Worm (Caenorhabditis elegans): ENCODE results near the gene F38B6.2.
A peak's percentile ranks its signal among the peaks of the same experiment; 100 is the strongest.

Gene F38B6.2

DNA sequence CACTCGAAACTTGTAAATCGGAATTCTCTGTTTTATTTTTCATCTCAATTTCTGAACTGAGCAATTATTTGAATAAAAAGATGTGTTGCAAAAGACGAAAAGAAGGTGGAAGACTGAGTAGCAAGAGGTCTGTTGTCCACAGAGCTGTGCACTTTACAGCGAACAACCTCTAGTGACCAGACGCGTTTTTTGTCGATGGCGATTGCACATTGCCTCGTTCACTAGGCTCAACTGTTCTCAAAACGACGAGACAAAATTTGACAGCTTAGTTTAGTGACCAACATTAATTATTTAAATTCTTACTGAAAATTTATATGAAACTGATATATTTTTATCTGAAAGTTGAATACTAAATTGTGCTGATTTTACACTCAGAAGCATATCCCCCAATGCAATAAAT is 34.9 kb downstream of the F38B6.2 start, which contains the start of gene R03E9.2:
TSS of gene R03E9.2 (minus strand) at position 101 of the 400 bp plus-strand sequence.
- no peak for TF ChIP-seq pqm-1 (tag; optimal IDR thresholded peaks at IDR 0.05)
- no peak for TF ChIP-seq unc-62 (GFP tag; optimal IDR thresholded peaks at IDR 0.05)
- no peak for TF ChIP-seq lsy-12 (tag; optimal IDR thresholded peaks at IDR 0.05)
- TF ChIP-seq fos-1 (tag; optimal IDR thresholded peaks at IDR 0.05) = no peak
- TF ChIP-seq ceh-28 (tag; optimal IDR thresholded peaks at IDR 0.05) = no peak
- no peak for TF ChIP-seq nfya-1 (tag; optimal IDR thresholded peaks at IDR 0.05; ENCODE audit: insufficient read depth)
- TF ChIP-seq mml-1 (tag; optimal IDR thresholded peaks at IDR 0.05) = no peak
- TF ChIP-seq mdl-1 (tag; optimal IDR thresholded peaks at IDR 0.05) = no peak
- TF ChIP-seq fkh-2 (tag; optimal IDR thresholded peaks at IDR 0.05) = no peak
- no peak for TF ChIP-seq ama-1 (optimal IDR thresholded peaks at IDR 0.05)
- TF ChIP-seq nhr-237 (tag; optimal IDR thresholded peaks at IDR 0.05) = no peak
- TF ChIP-seq jun-1 (tag; optimal IDR thresholded peaks at IDR 0.05) = no peak
- no peak for TF ChIP-seq pha-4 (tag; optimal IDR thresholded peaks at IDR 0.05)
- no peak for TF ChIP-seq skn-1 (tag; optimal IDR thresholded peaks at IDR 0.05)
- TF ChIP-seq daf-12 (tag; optimal IDR thresholded peaks at IDR 0.05) = no peak
- TF ChIP-seq aly-2 (tag; optimal IDR thresholded peaks at IDR 0.05) = no peak
- no peak for TF ChIP-seq nhr-76 (tag; optimal IDR thresholded peaks at IDR 0.05)
- TF ChIP-seq elt-2 (tag; optimal IDR thresholded peaks at IDR 0.05) = no peak
- no peak for TF ChIP-seq ceh-82 (tag; optimal IDR thresholded peaks at IDR 0.05)

DNA sequence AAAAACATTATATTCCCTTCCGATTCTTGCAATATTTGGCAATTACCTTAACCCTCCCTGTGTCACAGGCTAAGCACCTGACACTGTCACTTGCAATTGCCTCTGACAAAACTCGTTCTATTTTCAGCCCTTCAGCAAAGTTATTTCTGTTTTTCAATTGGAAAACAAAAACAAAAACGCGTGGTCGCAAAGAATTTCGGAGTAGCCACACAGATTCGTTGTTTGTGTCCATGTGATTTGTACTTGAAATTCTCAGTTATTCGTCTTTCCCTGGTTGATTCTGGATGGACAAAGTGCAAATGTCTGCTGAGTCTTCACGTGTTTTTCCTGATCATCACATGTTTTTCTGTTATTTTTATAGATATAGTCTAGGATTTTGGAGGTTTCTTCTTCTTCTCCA is 37.2 kb downstream of the F38B6.2 start:
- no peak for TF ChIP-seq unc-62 (GFP tag; optimal IDR thresholded peaks at IDR 0.05)
- TF ChIP-seq skn-1 (tag; optimal IDR thresholded peaks at IDR 0.05) = no peak
- TF ChIP-seq unc-39 (tag; optimal IDR thresholded peaks at IDR 0.05) = no peak
- no peak for TF ChIP-seq sea-2 (GFP tag; optimal IDR thresholded peaks at IDR 0.05)
- TF ChIP-seq nhr-76 (tag; optimal IDR thresholded peaks at IDR 0.05) = no peak
- TF ChIP-seq hmg-11 (tag; optimal IDR thresholded peaks at IDR 0.05) = no peak
- peak; percentile 3 for TF ChIP-seq pha-4 (tag; optimal IDR thresholded peaks at IDR 0.05)
- TF ChIP-seq ceh-82 (tag; optimal IDR thresholded peaks at IDR 0.05) = no peak
- TF ChIP-seq ztf-11 (tag; optimal IDR thresholded peaks at IDR 0.05) = no peak
- no peak for TF ChIP-seq jun-1 (tag; optimal IDR thresholded peaks at IDR 0.05)
- TF ChIP-seq ama-1 (optimal IDR thresholded peaks at IDR 0.05) = no peak
- TF ChIP-seq pqm-1 (tag; optimal IDR thresholded peaks at IDR 0.05) = no peak
- TF ChIP-seq nhr-43 (tag; optimal IDR thresholded peaks at IDR 0.05; ENCODE audit: poor library complexity, severe bottlenecking) = peak; percentile 76
- peak; percentile 48 for TF ChIP-seq mdl-1 (tag; optimal IDR thresholded peaks at IDR 0.05)
- peak; percentile 54 for TF ChIP-seq nhr-25 (tag; optimal IDR thresholded peaks at IDR 0.05)
- peak; percentile 37 for TF ChIP-seq lsy-12 (tag; optimal IDR thresholded peaks at IDR 0.05)
- no peak for TF ChIP-seq elt-3 (tag; optimal IDR thresholded peaks at IDR 0.05)
- peak; percentile 20 for TF ChIP-seq lin-39 (tag; optimal IDR thresholded peaks at IDR 0.05)
- TF ChIP-seq nfya-1 (tag; optimal IDR thresholded peaks at IDR 0.05; ENCODE audit: insufficient read depth) = peak; percentile 51
- no peak for TF ChIP-seq nhr-11 (tag; optimal IDR thresholded peaks at IDR 0.05)
- TF ChIP-seq nhr-23 (tag; optimal IDR thresholded peaks at IDR 0.05) = peak; percentile 22
- no peak for TF ChIP-seq elt-1 (tag; optimal IDR thresholded peaks at IDR 0.05)
- TF ChIP-seq ceh-16 (tag; optimal IDR thresholded peaks at IDR 0.05) = no peak
- TF ChIP-seq ceh-9 (tag; optimal IDR thresholded peaks at IDR 0.05) = no peak

DNA sequence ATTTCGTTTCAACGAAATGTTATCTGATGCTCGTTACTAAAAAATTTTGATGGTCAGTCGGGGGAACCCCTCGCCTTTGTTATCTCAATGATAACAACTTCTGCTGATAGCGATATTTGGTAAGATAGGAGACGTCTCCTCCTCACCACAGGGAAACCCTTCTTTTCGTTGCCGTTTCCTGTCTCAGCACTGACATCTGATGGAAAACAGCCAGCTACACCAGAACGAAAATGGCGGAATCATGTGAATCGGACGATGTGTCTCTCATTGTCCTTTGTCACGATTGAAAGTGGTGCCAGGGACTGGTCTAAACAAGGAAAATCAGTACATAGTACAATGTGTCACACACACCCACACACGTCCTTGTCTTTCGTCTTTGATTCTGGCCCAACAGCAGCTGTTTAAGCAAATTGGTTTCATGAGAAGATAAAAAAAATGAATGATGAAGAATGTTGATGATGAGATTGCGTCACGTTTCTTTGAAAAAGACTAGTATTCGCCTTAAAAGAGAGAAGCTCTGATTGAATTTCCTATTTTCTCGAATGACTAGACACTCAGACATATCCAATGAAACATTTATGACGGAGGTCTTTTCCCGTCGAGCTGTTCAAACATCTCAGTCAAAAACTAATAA is 38.1 kb downstream of the F38B6.2 start:
- TF ChIP-seq R02D3.7 (tag; optimal IDR thresholded peaks at IDR 0.05) = no peak
- TF ChIP-seq ztf-11 (tag; optimal IDR thresholded peaks at IDR 0.05) = no peak
- TF ChIP-seq elt-2 (tag; optimal IDR thresholded peaks at IDR 0.05) = peak; percentile 94
- no peak for TF ChIP-seq aly-2 (tag; optimal IDR thresholded peaks at IDR 0.05)
- no peak for TF ChIP-seq unc-39 (tag; optimal IDR thresholded peaks at IDR 0.05)
- TF ChIP-seq sea-2 (GFP tag; optimal IDR thresholded peaks at IDR 0.05) = no peak
- TF ChIP-seq pha-4 (tag; optimal IDR thresholded peaks at IDR 0.05) = peak; percentile 28
- TF ChIP-seq pqm-1 (tag; optimal IDR thresholded peaks at IDR 0.05) = peak; percentile 46
- no peak for TF ChIP-seq ceh-28 (tag; optimal IDR thresholded peaks at IDR 0.05)
- TF ChIP-seq hmg-11 (tag; optimal IDR thresholded peaks at IDR 0.05) = no peak
- TF ChIP-seq nhr-67 (tag; optimal IDR thresholded peaks at IDR 0.05) = no peak
- peak; percentile 28 for TF ChIP-seq nfya-1 (tag; optimal IDR thresholded peaks at IDR 0.05; ENCODE audit: insufficient read depth)
- no peak for TF ChIP-seq ceh-9 (tag; optimal IDR thresholded peaks at IDR 0.05)
- TF ChIP-seq ZK546.5 (tag; optimal IDR thresholded peaks at IDR 0.05) = no peak
- no peak for TF ChIP-seq nhr-77 (tag; optimal IDR thresholded peaks at IDR 0.05)
- peak; percentile 63 for TF ChIP-seq egl-27 (tag; optimal IDR thresholded peaks at IDR 0.05)
- TF ChIP-seq mml-1 (tag; optimal IDR thresholded peaks at IDR 0.05) = peak; percentile 50
- TF ChIP-seq daf-12 (tag; optimal IDR thresholded peaks at IDR 0.05) = no peak
- no peak for TF ChIP-seq eor-1 (tag; optimal IDR thresholded peaks at IDR 0.05)
- no peak for TF ChIP-seq zag-1 (tag; optimal IDR thresholded peaks at IDR 0.05)
- TF ChIP-seq nhr-23 (tag; optimal IDR thresholded peaks at IDR 0.05) = peak; percentile 74
- no peak for TF ChIP-seq lin-39 (tag; optimal IDR thresholded peaks at IDR 0.05)
- no peak for TF ChIP-seq nhr-76 (tag; optimal IDR thresholded peaks at IDR 0.05)
- no peak for TF ChIP-seq fkh-2 (tag; optimal IDR thresholded peaks at IDR 0.05)
- TF ChIP-seq snpc-4 (tag; optimal IDR thresholded peaks at IDR 0.05) = no peak
- TF ChIP-seq elt-3 (tag; optimal IDR thresholded peaks at IDR 0.05) = peak; percentile 84 to 98 (median 86)
- no peak for TF ChIP-seq ceh-16 (tag; optimal IDR thresholded peaks at IDR 0.05)
- no peak for TF ChIP-seq nhr-28 (tag; optimal IDR thresholded peaks at IDR 0.05)
- peak; percentile 61 for TF ChIP-seq nhr-11 (tag; optimal IDR thresholded peaks at IDR 0.05)
- TF ChIP-seq ztf-4 (tag; optimal IDR thresholded peaks at IDR 0.05) = no peak
- no peak for TF ChIP-seq nhr-237 (tag; optimal IDR thresholded peaks at IDR 0.05)
- no peak for TF ChIP-seq fos-1 (tag; optimal IDR thresholded peaks at IDR 0.05)
- peak; percentile 59 for TF ChIP-seq unc-62 (GFP tag; optimal IDR thresholded peaks at IDR 0.05)
- no peak for TF ChIP-seq ama-1 (optimal IDR thresholded peaks at IDR 0.05)
- TF ChIP-seq elt-1 (tag; optimal IDR thresholded peaks at IDR 0.05) = peak; percentile 26
- peak; percentile 18 for TF ChIP-seq jun-1 (tag; optimal IDR thresholded peaks at IDR 0.05)
- TF ChIP-seq nhr-43 (tag; optimal IDR thresholded peaks at IDR 0.05; ENCODE audit: poor library complexity, severe bottlenecking) = peak; percentile 95
- TF ChIP-seq nhr-12 (tag; optimal IDR thresholded peaks at IDR 0.05) = no peak

All from whole organism, L3 larva.